Fruit fly (Drosophila melanogaster) whole organism, pupa: ENCODE data around the gene TTLL4B.

Experiments
- CG10348 ChIP-seq: fragments of 200-800 bp; sonication (Bioruptor generic); IDR thresholded peaks from 2 replicates; pipeline ENCODE4 v1.3.6; 2022; ENCODE audit warnings: missing biosample characterization, missing genetic modification characterization
- CG12605 ChIP-seq: fragments of 200-800 bp; sonication (Bioruptor generic); IDR thresholded peaks from 2 replicates; pipeline ENCODE4 v1.3.6; 2022; ENCODE audit warnings: missing biosample characterization, missing genetic modification characterization
- CG13204 ChIP-seq: fragments of 200-800 bp; sonication (Bioruptor generic); optimal IDR thresholded peaks from 2 replicates; lab custom pipeline; 2018; ENCODE audit warnings: missing biosample characterization, mild to moderate bottlenecking, missing genetic modification characterization, moderate library complexity
- CG14655 ChIP-seq: fragments of 200-800 bp; sonication (Bioruptor generic); optimal IDR thresholded peaks from 3 replicates; lab custom pipeline; 2017; ENCODE audit warnings: mild to moderate bottlenecking, missing biosample characterization, missing genetic modification reagents, missing genetic modification characterization
- CG17806 ChIP-seq: fragments of 200-800 bp; sonication (Bioruptor generic); optimal IDR thresholded peaks from 2 replicates; lab custom pipeline; 2018; ENCODE audit warnings: missing biosample characterization, mild to moderate bottlenecking, missing genetic modification characterization, moderate library complexity
- CG9948 ChIP-seq: fragments of 200-800 bp; sonication (Bioruptor generic); optimal IDR thresholded peaks from 2 replicates; lab custom pipeline; 2018; ENCODE audit warnings: missing biosample characterization, mild to moderate bottlenecking, missing genetic modification characterization, moderate library complexity
- EcR ChIP-seq: fragments of 200-800 bp; sonication (Bioruptor generic); optimal IDR thresholded peaks from 3 replicates; lab custom pipeline; 2019; ENCODE audit warnings: missing biosample characterization, missing genetic modification characterization, mild to moderate bottlenecking, moderate library complexity, missing genetic modification reagents
- Pif1A ChIP-seq: fragments of 200-800 bp; sonication (Bioruptor generic); optimal IDR thresholded peaks from 3 replicates; lab custom pipeline; 2016; ENCODE audit warnings: missing biosample characterization, missing genetic modification characterization
- Pif1B ChIP-seq: fragments of 200-800 bp; sonication (Bioruptor generic); optimal IDR thresholded peaks from 3 replicates; lab custom pipeline; 2016; ENCODE audit warnings: missing biosample characterization, missing genetic modification characterization
- Snoo ChIP-seq: fragments of 200-800 bp; sonication (Bioruptor generic); optimal IDR thresholded peaks from 3 replicates; lab custom pipeline; 2017; ENCODE audit warnings: missing biosample characterization, mild to moderate bottlenecking, missing genetic modification characterization, inconsistent platforms
- gl ChIP-seq: fragments of 200-800 bp; sonication (Bioruptor generic); optimal IDR thresholded peaks from 2 replicates; lab custom pipeline; 2018; ENCODE audit warnings: missing biosample characterization, mild to moderate bottlenecking, missing genetic modification characterization
- rn ChIP-seq: fragments of 200-800 bp; sonication (Bioruptor generic); IDR thresholded peaks from 2 replicates; pipeline ENCODE4 v1.3.6; 2022; ENCODE audit warnings: missing biosample characterization, missing genetic modification characterization

DNA sequence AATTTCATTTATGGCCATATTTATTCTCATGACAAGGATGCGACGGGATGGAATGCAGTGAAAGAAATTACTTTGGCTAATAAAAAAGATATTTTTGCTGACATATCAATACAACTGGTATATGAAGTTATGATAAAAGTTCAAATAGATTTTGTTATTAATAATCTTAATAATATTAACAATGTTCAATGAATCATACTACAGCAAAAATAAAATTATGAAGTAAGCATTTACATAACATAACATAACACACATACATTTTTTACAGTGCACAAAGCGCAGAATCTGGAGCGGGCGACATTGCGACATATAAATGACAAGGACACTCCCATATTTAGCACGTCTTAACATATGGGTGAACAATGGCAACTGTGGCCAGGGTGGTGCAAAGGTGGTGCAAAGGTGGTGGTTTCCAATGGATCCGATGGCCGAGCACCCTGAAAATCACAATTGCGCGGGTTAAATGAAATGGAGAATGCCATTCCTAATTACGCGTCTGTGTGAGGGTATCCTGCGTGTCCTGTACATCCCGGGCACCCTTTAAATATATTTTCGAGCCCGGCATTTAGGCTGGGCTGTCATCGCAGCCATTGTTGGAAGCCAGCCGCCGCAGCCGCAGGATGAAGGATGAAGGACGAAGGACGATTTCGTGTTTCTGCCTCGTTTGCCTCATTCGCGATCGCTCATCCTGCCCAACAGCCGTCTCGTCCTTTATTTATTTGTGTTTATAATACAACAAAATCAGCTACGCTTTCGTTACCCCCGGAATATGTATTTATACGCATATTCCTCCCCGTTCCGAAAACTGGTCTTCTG lies 17.4 kb upstream of the TTLL4B start:
- no peak for TF ChIP-seq CG14655 (GFP tag; lab: Kevin White, UChicago)
- no peak for TF ChIP-seq gl (tag; lab: Kevin White, UChicago)
- no peak for TF ChIP-seq CG9948 (tag; lab: Kevin White, UChicago)
- no peak for TF ChIP-seq rn
- TF ChIP-seq Snoo (tag; lab: Kevin White, UChicago), result no peak
- no peak for TF ChIP-seq CG10348 (GFP tag; lab: Robert Waterston, UW)
- no peak for TF ChIP-seq Pif1A
- no peak for TF ChIP-seq CG12605 (GFP tag; lab: Robert Waterston, UW)
- TF ChIP-seq Pif1B (GFP tag; lab: Kevin White, UChicago), result no peak
- no peak for TF ChIP-seq EcR (GFP tag; lab: Kevin White, UChicago)
- TF ChIP-seq CG17806, result no peak
- no peak for TF ChIP-seq CG13204 (GFP tag; lab: Kevin White, UChicago)
